Fruit fly (Drosophila melanogaster) whole organism, embryonic: ENCODE measurements around the gene CG17249.

ENCODE experiments used
- ATbp ChIP-seq: fragments of 200-800 bp; sonication (Bioruptor generic); optimal IDR thresholded peaks from 2 replicates; lab custom pipeline; 2017; ENCODE audit warnings: missing biosample characterization, mild to moderate bottlenecking, missing genetic modification characterization, missing genetic modification reagents
- Awh ChIP-seq: fragments of 200-800 bp; sonication (Bioruptor generic); IDR thresholded peaks from 2 replicates; pipeline ENCODE4, ENCODE4 v1.3.6; 2022; ENCODE audit warnings: missing biosample characterization, missing genetic modification characterization
- B-H2 ChIP-seq: fragments of 200-800 bp; sonication (Bioruptor generic); optimal IDR thresholded peaks from 2 replicates; lab custom pipeline; 2018; ENCODE audit warnings: missing biosample characterization, mild to moderate bottlenecking, missing genetic modification characterization
- BEAF-32 ChIP-seq: fragments of 200-800 bp; sonication (Bioruptor generic); optimal IDR thresholded peaks from 3 replicates; lab custom pipeline; 2017; ENCODE audit warnings: missing biosample characterization, missing genetic modification characterization, mild to moderate bottlenecking, moderate library complexity, missing genetic modification reagents
- CG12071 ChIP-seq: fragments of 200-800 bp; sonication (Bioruptor generic); optimal IDR thresholded peaks from 3 replicates; lab custom pipeline; 2018; ENCODE audit warnings: missing biosample characterization, mild to moderate bottlenecking, missing genetic modification characterization
- CG12769 ChIP-seq: fragments of 200-800 bp; sonication (Bioruptor generic); optimal IDR thresholded peaks from 2 replicates; lab custom pipeline; 2019; ENCODE audit warnings: missing biosample characterization, mild to moderate bottlenecking, missing genetic modification characterization, moderate library complexity
- CG13296 ChIP-seq: fragments of 200-800 bp; sonication (Bioruptor generic); optimal IDR thresholded peaks from 3 replicates; lab custom pipeline; 2018; ENCODE audit warnings: missing biosample characterization, mild to moderate bottlenecking, missing genetic modification characterization
- CG13424 ChIP-seq: fragments of 200-800 bp; sonication (Bioruptor generic); optimal IDR thresholded peaks from 2 replicates; lab custom pipeline; 2019; ENCODE audit warnings: missing biosample characterization, mild to moderate bottlenecking, missing genetic modification characterization, moderate library complexity
- CG1529 ChIP-seq: fragments of 200-800 bp; sonication (Bioruptor generic); optimal IDR thresholded peaks from 3 replicates; lab custom pipeline; 2018; ENCODE audit warnings: missing biosample characterization, missing genetic modification characterization
- CG17802 ChIP-seq: fragments of 200-800 bp; sonication (Bioruptor generic); optimal IDR thresholded peaks from 2 replicates; lab custom pipeline; 2018; ENCODE audit warnings: missing biosample characterization, mild to moderate bottlenecking, missing genetic modification characterization, moderate library complexity
- CG1792 ChIP-seq: fragments of 200-800 bp; sonication (Bioruptor generic); optimal IDR thresholded peaks from 2 replicates; lab custom pipeline; 2016; ENCODE audit warnings: missing biosample characterization, missing genetic modification characterization
- CG18262 ChIP-seq: fragments of 200-800 bp; optimal IDR thresholded peaks from 3 replicates; lab custom pipeline; 2019; ENCODE audit warnings: missing biosample characterization, mild to moderate bottlenecking, missing genetic modification characterization, moderate library complexity
- CG18476 ChIP-seq: fragments of 200-800 bp; sonication (Bioruptor generic); optimal IDR thresholded peaks from 2 replicates; lab custom pipeline; 2016; ENCODE audit warnings: missing biosample characterization, mild to moderate bottlenecking, missing genetic modification characterization
- CG18619 ChIP-seq: fragments of 200-800 bp; sonication (Bioruptor generic); optimal IDR thresholded peaks from 3 replicates; lab custom pipeline; 2017; ENCODE audit warnings: missing biosample characterization, mild to moderate bottlenecking, missing genetic modification characterization
- CG2678 ChIP-seq: fragments of 200-800 bp; sonication (Bioruptor generic); optimal IDR thresholded peaks from 3 replicates; lab custom pipeline; 2019; ENCODE audit warnings: missing biosample characterization, mild to moderate bottlenecking, missing genetic modification characterization, moderate library complexity
- CG32767 ChIP-seq: fragments of 200-800 bp; sonication (Bioruptor generic); IDR thresholded peaks from 2 replicates; pipeline ENCODE4 v1.3.6; 2022; ENCODE audit warnings: missing biosample characterization, missing genetic modification characterization
- CG4404 ChIP-seq: fragments of 200-800 bp; sonication (Bioruptor generic); IDR thresholded peaks from 2 replicates; pipeline ENCODE4 v1.3.6; 2022; ENCODE audit warnings: missing biosample characterization, missing genetic modification characterization
- CG7928 ChIP-seq: fragments of 200-800 bp; sonication (Bioruptor generic); optimal IDR thresholded peaks from 2 replicates; lab custom pipeline; 2017; ENCODE audit warnings: missing biosample characterization, mild to moderate bottlenecking, missing genetic modification characterization
- CG7987 ChIP-seq: fragments of 200-800 bp; sonication (Bioruptor generic); optimal IDR thresholded peaks from 2 replicates; lab custom pipeline; 2018; ENCODE audit warnings: missing biosample characterization, mild to moderate bottlenecking, missing genetic modification characterization, moderate library complexity
- CG8924 ChIP-seq: fragments of 200-800 bp; optimal IDR thresholded peaks from 3 replicates; lab custom pipeline; 2019; ENCODE audit warnings: missing biosample characterization, mild to moderate bottlenecking, missing genetic modification characterization, moderate library complexity
- CoRest ChIP-seq: fragments of 200-800 bp; sonication (Bioruptor generic); optimal IDR thresholded peaks from 3 replicates; lab custom pipeline; 2018; ENCODE audit warnings: missing biosample characterization, mild to moderate bottlenecking, missing genetic modification characterization, moderate library complexity
- Fer2 ChIP-seq: fragments of 200-800 bp; sonication (Bioruptor generic); optimal IDR thresholded peaks from 2 replicates; lab custom pipeline; 2018; ENCODE audit warnings: missing biosample characterization, mild to moderate bottlenecking, missing genetic modification characterization, moderate library complexity
- H2.0 ChIP-seq: fragments of 200-800 bp; sonication (Bioruptor generic); IDR thresholded peaks from 2 replicates; pipeline ENCODE4 v1.3.6; 2022; ENCODE audit warnings: missing biosample characterization, missing genetic modification characterization
- Hmr ChIP-seq: fragments of 200-800 bp; sonication (Bioruptor generic); optimal IDR thresholded peaks from 3 replicates; lab custom pipeline; 2017; ENCODE audit warnings: mild to moderate bottlenecking, missing biosample characterization, missing genetic modification reagents, missing genetic modification characterization
- Mad ChIP-seq: fragments of 200-800 bp; sonication (Bioruptor generic); optimal IDR thresholded peaks from 2 replicates; lab custom pipeline; 2016; ENCODE audit warnings: missing biosample characterization, missing genetic modification characterization
- Meics ChIP-seq: fragments of 200-800 bp; sonication (Bioruptor generic); optimal IDR thresholded peaks from 2 replicates; lab custom pipeline; 2017; ENCODE audit warnings: missing biosample characterization, mild to moderate bottlenecking, missing genetic modification characterization
- NC2α ChIP-seq: fragments of 200-800 bp; sonication (Bioruptor generic); optimal IDR thresholded peaks from 2 replicates; lab custom pipeline; 2016; ENCODE audit warnings: missing biosample characterization, missing genetic modification characterization
- Nf-YA ChIP-seq: fragments of 200-800 bp; sonication (Bioruptor generic); IDR thresholded peaks from 2 replicates; pipeline ENCODE4 v1.3.6; 2022; ENCODE audit warnings: missing biosample characterization, missing genetic modification characterization
- bbx ChIP-seq: fragments of 200-800 bp; sonication (Bioruptor generic); IDR thresholded peaks from 2 replicates; pipeline ENCODE4 v1.3.6; 2022; ENCODE audit warnings: missing biosample characterization, missing genetic modification characterization; ENCODE audit not compliant: partially characterized antibody
- bcd ChIP-seq: fragments of 200-800 bp; sonication (Bioruptor generic); optimal IDR thresholded peaks from 2 replicates; lab custom pipeline; 2017; ENCODE audit warnings: missing biosample characterization, mild to moderate bottlenecking, missing genetic modification characterization
- btn ChIP-seq: fragments of 200-800 bp; sonication (Bioruptor generic); optimal IDR thresholded peaks from 2 replicates; lab custom pipeline; 2016; ENCODE audit warnings: missing biosample characterization, missing genetic modification characterization
- chinmo ChIP-seq: fragments of 200-800 bp; sonication (Bioruptor generic); IDR thresholded peaks from 4 replicates; pipeline ENCODE4 v1.3.6; 2022; ENCODE audit warnings: missing biosample characterization, missing genetic modification characterization; ENCODE audit not compliant: partially characterized antibody
- chm ChIP-seq: fragments of 200-800 bp; sonication (Bioruptor generic); IDR thresholded peaks from 2 replicates; pipeline ENCODE4 v1.3.6; 2022; ENCODE audit warnings: missing biosample characterization, missing genetic modification characterization
- corto ChIP-seq: fragments of 200-800 bp; sonication (Bioruptor generic); optimal IDR thresholded peaks from 2 replicates; lab custom pipeline; 2016; ENCODE audit warnings: missing biosample characterization, mild to moderate bottlenecking, missing genetic modification characterization, moderate library complexity
- dan ChIP-seq: fragments of 200-800 bp; sonication (Bioruptor generic); IDR thresholded peaks from 2 replicates; pipeline ENCODE4 v1.3.6; 2022; ENCODE audit warnings: missing biosample characterization, missing genetic modification characterization
- en ChIP-seq: fragments of 200-800 bp; sonication (Bioruptor generic); optimal IDR thresholded peaks from 2 replicates; lab custom pipeline; 2016; ENCODE audit warnings: missing biosample characterization, missing genetic modification characterization
- eve ChIP-seq, 2 experiments: fragments of >200 bp; optimal IDR thresholded peaks; 2 replicates each; lab custom pipeline; 2017; ENCODE audit warnings: missing biosample characterization in 2 of 2, missing genetic modification characterization in 2 of 2
- eyg ChIP-seq: fragments of 200-800 bp; sonication (Bioruptor generic); optimal IDR thresholded peaks from 3 replicates; lab custom pipeline; 2016; ENCODE audit warnings: missing biosample characterization, missing genetic modification characterization
- ham ChIP-seq: fragments of 200-800 bp; sonication (Bioruptor generic); IDR thresholded peaks from 2 replicates; pipeline ENCODE4 v1.3.6; 2022; ENCODE audit warnings: missing biosample characterization, missing genetic modification characterization
- hth ChIP-seq: fragments of >200 bp; optimal IDR thresholded peaks from 2 replicates; lab custom pipeline; 2017; ENCODE audit warnings: inconsistent platforms
- odd ChIP-seq: fragments of 200-800 bp; sonication (Bioruptor generic); optimal IDR thresholded peaks from 2 replicates; lab custom pipeline; 2017; ENCODE audit warnings: missing biosample characterization, mild to moderate bottlenecking, missing genetic modification characterization
- onecut ChIP-seq: fragments of 200-800 bp; sonication (Bioruptor generic); IDR thresholded peaks from 2 replicates; pipeline ENCODE4 v1.3.6; 2022; ENCODE audit warnings: missing biosample characterization, missing genetic modification characterization
- pzg ChIP-seq: fragments of 200-800 bp; sonication (Bioruptor generic); optimal IDR thresholded peaks from 3 replicates; lab custom pipeline; 2018; ENCODE audit warnings: missing biosample characterization, mild to moderate bottlenecking, missing genetic modification characterization, moderate library complexity
- repo ChIP-seq: fragments of 200-800 bp; sonication (Bioruptor generic); optimal IDR thresholded peaks from 2 replicates; lab custom pipeline; 2016; ENCODE audit warnings: missing biosample characterization, missing genetic modification characterization
- run ChIP-seq: fragments of 200-800 bp; sonication (Bioruptor generic); optimal IDR thresholded peaks from 3 replicates; lab custom pipeline; 2018; ENCODE audit warnings: missing biosample characterization, mild to moderate bottlenecking, missing genetic modification characterization
- slbo ChIP-seq: fragments of 200-800 bp; sonication (Bioruptor generic); IDR thresholded peaks from 2 replicates; pipeline ENCODE4 v1.3.6; 2022; ENCODE audit warnings: missing biosample characterization, missing genetic modification characterization
- tin ChIP-seq: fragments of 200-800 bp; sonication (Bioruptor generic); optimal IDR thresholded peaks from 3 replicates; lab custom pipeline; 2016; ENCODE audit warnings: missing biosample characterization, missing genetic modification characterization
- toy ChIP-seq: fragments of 200-800 bp; sonication (Bioruptor generic); IDR thresholded peaks from 2 replicates; pipeline ENCODE4 v1.3.6; 2022; ENCODE audit warnings: missing biosample characterization, missing genetic modification characterization
- trem ChIP-seq: fragments of 200-800 bp; optimal IDR thresholded peaks from 3 replicates; lab custom pipeline; 2019; ENCODE audit warnings: missing biosample characterization, mild to moderate bottlenecking, missing genetic modification characterization, moderate library complexity
- tup ChIP-seq: fragments of 200-800 bp; sonication (Bioruptor generic); optimal IDR thresholded peaks from 2 replicates; lab custom pipeline; 2016; ENCODE audit warnings: missing biosample characterization, mild to moderate bottlenecking, missing genetic modification characterization, moderate library complexity
- twi ChIP-seq: fragments of 200-800 bp; optimal IDR thresholded peaks from 2 replicates; lab custom pipeline; 2019; ENCODE audit warnings: missing biosample characterization, mild to moderate bottlenecking, missing genetic modification characterization, moderate library complexity

Gene CG17249

dm6 chr3L:1668504-1668903, 21.2 kb upstream of the CG17249 start, which contains the start of gene RpL23A (continued):
- peak; percentile 74 for TF ChIP-seq CG7928 (GFP tag; lab: Kevin White, UChicago)
- peak; percentile 89 for TF ChIP-seq odd
- TF ChIP-seq CG13424 (tag; lab: Kevin White, UChicago): peak; percentile 84
- TF ChIP-seq run (tag; lab: Kevin White, UChicago): peak; percentile 70
- peak; percentile 96 for TF ChIP-seq CG1792 (GFP tag; lab: Kevin White, UChicago)
- TF ChIP-seq toy (GFP tag; lab: Robert Waterston, UW): peak; percentile 77; the same call in 1 of the 2 replicates
- peak; percentile 92 for TF ChIP-seq btn
- peak; percentile 99 for TF ChIP-seq bcd (GFP tag; lab: Kevin White, UChicago)
- peak; percentile 80 for TF ChIP-seq twi
- peak; percentile 92 for TF ChIP-seq H2.0
- peak; percentile 98 for TF ChIP-seq CG18619 (GFP tag; lab: Kevin White, UChicago)
- TF ChIP-seq CG12769 (tag; lab: Kevin White, UChicago): peak; percentile 96
- TF ChIP-seq eve (GFP tag; optimal IDR thresholded peaks at IDR 0.05; lab: Kevin White, UChicago): no peak
- peak; percentile 97 for TF ChIP-seq B-H2 (GFP tag; lab: Kevin White, UChicago)
- peak; percentile 67 for TF ChIP-seq BEAF-32 (GFP tag; lab: Kevin White, UChicago)
- TF ChIP-seq CG18262: peak; percentile 82
- peak; percentile 87 for TF ChIP-seq Nf-YA (GFP tag; lab: Robert Waterston, UW)
- peak; percentile 92 for TF ChIP-seq CG13296 (GFP tag; lab: Kevin White, UChicago)
- peak; percentile 99 for TF ChIP-seq Hmr (GFP tag; lab: Kevin White, UChicago)
- TF ChIP-seq corto (GFP tag; lab: Kevin White, UChicago): no peak
- TF ChIP-seq CG12071: peak; percentile 92
- TF ChIP-seq CG7987 (GFP tag; lab: Kevin White, UChicago): peak; percentile 99
- peak; percentile 66 for TF ChIP-seq CG32767
- peak; percentile 98 for TF ChIP-seq Meics
- peak; percentile 91 for TF ChIP-seq Awh (GFP tag; lab: Robert Waterston, UW)
- TF ChIP-seq CG2678: peak; percentile 85
- peak; percentile 92 for TF ChIP-seq CoRest (tag; lab: Kevin White, UChicago)
- peak; percentile 96 for TF ChIP-seq eyg
- peak; percentile 97 for TF ChIP-seq chm (GFP tag; lab: Robert Waterston, UW)
- TF ChIP-seq CG4404: peak; percentile 83
- TF ChIP-seq CG17802 (tag; lab: Kevin White, UChicago): peak; percentile 84
- TF ChIP-seq ATbp (GFP tag; lab: Kevin White, UChicago): peak; percentile 93
- TF ChIP-seq tup: peak; percentile 85
- TF ChIP-seq chinmo (GFP tag; lab: Robert Waterston, UW): no peak
- peak; percentile 92 for TF ChIP-seq NC2α (GFP tag; lab: Kevin White, UChicago)
- no peak for TF ChIP-seq hth (lab: Kevin White, UChicago)
- no peak; the same call in 1 of the 2 replicates for TF ChIP-seq dan (GFP tag; lab: Robert Waterston, UW)
- peak; percentile 86 for TF ChIP-seq CG8924
- peak; percentile 41; the same call in 1 of the 2 replicates for TF ChIP-seq bbx (GFP tag; lab: Robert Waterston, UW)
- peak; percentile 91 for TF ChIP-seq trem (tag; lab: Kevin White, UChicago)
- peak; percentile 92 for TF ChIP-seq Fer2
- TF ChIP-seq CG18476 (GFP tag; lab: Kevin White, UChicago): peak; percentile 87
- TF ChIP-seq Mad (GFP tag; lab: Kevin White, UChicago): peak; percentile 97
- TF ChIP-seq tin (GFP tag; lab: Kevin White, UChicago): peak; percentile 93
- TF ChIP-seq repo (GFP tag; lab: Kevin White, UChicago): peak; percentile 97
- TF ChIP-seq CG1529 (GFP tag; lab: Kevin White, UChicago): peak; percentile 80
- peak; percentile 93 for TF ChIP-seq en (GFP tag; lab: Kevin White, UChicago)
- TF ChIP-seq slbo (GFP tag; lab: Robert Waterston, UW): peak; percentile 96
- peak; percentile 100 for TF ChIP-seq pzg
- peak; percentile 91 for TF ChIP-seq ham (GFP tag; lab: Robert Waterston, UW)
- peak; percentile 93 for TF ChIP-seq onecut
